Worm (Caenorhabditis elegans) whole organism, early embryonic: Measurements from ENCODE around the gene F40F8.3.

Source experiments
- ama-1 ChIP-seq: fragments of 150-350 bp; optimal IDR thresholded peaks from 2 replicates; lab custom pipeline; 2014
- ceh-36 ChIP-seq: sonication (generic microtip); optimal IDR thresholded peaks from 2 replicates; lab custom pipeline; 2016; ENCODE audit warnings: missing genetic modification characterization, inconsistent platforms, missing compliant biosample characterization
- ets-7 ChIP-seq: sonication (generic microtip); optimal IDR thresholded peaks from 2 replicates; lab custom pipeline; 2016; ENCODE audit warnings: missing genotype, missing genetic modification characterization, missing compliant biosample characterization
- hnd-1 ChIP-seq: sonication (generic microtip); optimal IDR thresholded peaks from 2 replicates; lab custom pipeline; 2016; ENCODE audit warnings: missing genetic modification characterization, missing compliant biosample characterization
- pes-1 ChIP-seq: fragments of 200-800 bp; sonication (Bioruptor generic); IDR thresholded peaks from 2 replicates; pipeline ENCODE4 v1.3.6; 2022; ENCODE audit warnings: missing genetic modification reagents, missing genetic modification characterization, missing compliant biosample characterization
- tra-4 ChIP-seq: sonication (generic microtip); optimal IDR thresholded peaks from 2 replicates; lab custom pipeline; 2017; ENCODE audit warnings: missing genetic modification characterization, missing compliant biosample characterization

ce11 chrII:11112419-11112818, 16.7 kb upstream of the F40F8.3 start, which contains the start of gene mat-2:
- TF ChIP-seq ceh-36 (tag; lab: Kevin White, UChicago), result no peak
- TF ChIP-seq ets-7 (tag; lab: Kevin White, UChicago), result no peak
- TF ChIP-seq pes-1 (GFP tag; lab: Robert Waterston, UW), result no peak
- TF ChIP-seq ama-1 (lab: Kevin White, UChicago), result no peak
- no peak for TF ChIP-seq tra-4 (tag; lab: Kevin White, UChicago)
- TF ChIP-seq hnd-1 (tag; lab: Kevin White, UChicago), result no peak
